Worm (Caenorhabditis elegans): ENCODE measurements around the gene F33A8.4.

- TF ChIP-seq flt-1 (GFP tag; IDR thresholded peaks at IDR 0.05) (no peak), klf-2 (GFP tag; conservative IDR thresholded peaks at IDR 0.05) (no peak), med-1 (GFP tag; optimal IDR thresholded peaks at IDR 0.05; ENCODE audit: insufficient read depth) (no peak), tab-1 (GFP tag; IDR thresholded peaks at IDR 0.05) (no peak), ztf-29 (GFP tag; IDR thresholded peaks at IDR 0.05) (no peak), T22C8.4 (GFP tag; IDR thresholded peaks at IDR 0.05) (no peak)
Measured at ce11 chrII:11057256-11057655, 8.4 kb upstream of the F33A8.4 start.

All from whole organism, midembryonic.